Fruit fly (Drosophila melanogaster) whole organism, larva: ENCODE measurements around the gene Ipp.

ENCODE experiments used
- noc ChIP-seq: fragments of 200-800 bp; sonication (Bioruptor generic); optimal IDR thresholded peaks from 3 replicates; lab custom pipeline; 2019; ENCODE audit warnings: missing biosample characterization, mild to moderate bottlenecking, missing genetic modification characterization, moderate library complexity

Ipp gene

DNA sequence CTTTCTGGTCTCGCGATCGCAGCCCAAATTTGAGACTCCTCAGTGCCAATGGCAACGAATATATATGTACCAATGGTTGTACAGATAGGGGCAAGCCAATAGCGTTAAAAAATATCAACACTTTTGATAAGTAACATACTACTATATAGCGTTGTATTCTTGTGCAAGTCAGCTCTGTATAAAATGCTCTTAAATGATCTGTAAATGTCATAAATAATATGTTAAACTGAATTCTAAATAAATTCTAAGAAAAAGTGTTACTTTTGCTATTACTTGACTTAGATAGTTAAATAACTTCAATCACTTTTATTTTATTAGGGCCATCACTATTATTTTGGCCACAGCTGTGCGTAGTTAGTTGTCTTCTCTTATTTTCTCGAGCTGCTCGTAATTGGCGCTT is 24.0 kb upstream of the Ipp start:
- TF ChIP-seq noc (tag; lab: Kevin White, UChicago) = no peak

DNA sequence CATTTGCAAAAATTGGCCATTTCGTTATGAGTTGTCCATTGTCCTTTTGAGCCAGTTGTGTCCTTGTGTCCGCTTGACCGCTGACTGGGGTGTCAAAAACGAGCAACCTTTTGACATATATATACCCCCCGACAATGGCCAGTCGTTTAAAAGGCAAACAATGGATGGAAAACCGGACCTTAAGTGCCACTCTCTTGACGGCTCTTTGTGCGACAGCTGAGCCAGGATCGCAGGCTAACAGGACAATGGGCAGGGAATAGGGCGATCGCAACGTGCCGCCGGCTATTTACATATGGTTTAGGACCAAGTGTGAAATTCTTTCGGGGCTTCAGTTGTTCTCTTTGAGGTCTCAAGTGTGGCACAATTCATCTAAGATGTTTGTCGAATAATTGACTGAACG is 22.3 kb upstream of the Ipp start:
- TF ChIP-seq noc (tag; lab: Kevin White, UChicago) = no peak

DNA sequence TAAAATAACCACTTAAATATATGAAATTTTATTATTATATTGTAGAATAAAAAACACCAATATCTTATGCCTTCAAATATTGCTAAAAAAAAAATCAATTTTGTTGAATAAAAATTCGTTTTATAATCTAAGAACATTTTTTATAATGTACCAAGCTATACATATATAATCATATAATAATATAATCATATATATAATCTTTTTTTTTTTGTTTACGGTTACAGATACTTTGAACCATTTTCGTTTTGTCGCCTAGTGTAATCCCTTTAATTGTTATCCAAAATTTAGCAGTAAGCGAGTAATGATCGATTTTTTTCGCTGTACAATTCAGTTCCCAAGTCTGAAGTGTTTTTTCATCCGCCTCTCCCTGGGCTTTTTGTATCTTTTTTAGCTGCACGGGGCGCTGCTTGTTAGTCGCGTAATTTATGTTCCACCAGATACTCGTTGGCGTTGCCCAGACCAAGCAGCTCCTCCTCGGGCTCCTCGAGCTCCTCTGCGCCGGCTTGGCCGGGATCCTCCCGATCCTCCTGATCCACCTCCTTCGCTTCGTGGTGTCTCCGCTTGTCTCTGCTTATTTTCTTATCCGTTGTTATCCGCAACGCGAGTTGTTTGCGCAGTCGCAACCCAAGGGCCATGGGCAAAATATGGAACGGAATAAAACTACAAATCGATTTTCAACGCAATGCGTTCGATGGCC is 19.1 kb upstream of the Ipp start:
- no peak for TF ChIP-seq noc (tag; lab: Kevin White, UChicago)

DNA sequence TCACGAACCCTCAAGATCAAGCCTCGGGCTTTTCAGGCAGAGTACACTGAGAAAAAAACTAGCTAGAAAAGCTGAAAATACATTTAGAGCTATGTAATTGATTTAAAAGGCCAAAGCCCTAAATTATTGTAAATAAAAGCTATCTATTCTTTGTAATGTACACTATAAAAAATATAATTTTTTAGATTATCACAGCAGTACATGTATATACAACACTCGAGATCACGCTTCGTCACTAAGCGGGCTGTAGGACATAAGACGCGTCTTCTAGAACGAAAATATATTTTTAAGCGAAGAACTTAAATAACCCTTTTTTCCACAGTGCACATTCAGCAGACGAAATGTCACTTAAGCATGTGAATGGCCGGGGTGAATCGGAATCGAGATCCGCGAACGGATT is 17.2 kb upstream of the Ipp start:
- TF ChIP-seq noc (tag; lab: Kevin White, UChicago) = no peak

DNA sequence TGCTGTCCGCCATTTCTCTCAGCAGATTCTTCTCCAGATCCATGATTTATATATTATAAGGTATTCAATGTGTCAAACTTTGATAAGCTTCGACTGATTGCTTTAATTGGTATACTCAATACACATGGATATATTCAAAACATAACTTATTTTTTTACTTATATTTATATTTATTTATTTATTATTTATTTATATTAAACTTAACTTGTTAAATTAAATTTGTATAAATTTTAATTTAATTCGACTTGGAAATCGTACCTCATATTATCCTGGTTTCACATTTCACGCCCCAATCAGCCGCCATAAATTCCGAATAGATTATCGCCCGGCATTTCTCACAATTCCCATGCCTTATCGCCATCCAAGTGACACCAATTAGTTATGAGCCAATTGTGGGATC is 15.2 kb upstream of the Ipp start, which contains the start of gene Art9:
TSS of gene Art9 (minus strand) at position 101 of the 400 bp plus-strand sequence.
- no peak for TF ChIP-seq noc (tag; lab: Kevin White, UChicago)

DNA sequence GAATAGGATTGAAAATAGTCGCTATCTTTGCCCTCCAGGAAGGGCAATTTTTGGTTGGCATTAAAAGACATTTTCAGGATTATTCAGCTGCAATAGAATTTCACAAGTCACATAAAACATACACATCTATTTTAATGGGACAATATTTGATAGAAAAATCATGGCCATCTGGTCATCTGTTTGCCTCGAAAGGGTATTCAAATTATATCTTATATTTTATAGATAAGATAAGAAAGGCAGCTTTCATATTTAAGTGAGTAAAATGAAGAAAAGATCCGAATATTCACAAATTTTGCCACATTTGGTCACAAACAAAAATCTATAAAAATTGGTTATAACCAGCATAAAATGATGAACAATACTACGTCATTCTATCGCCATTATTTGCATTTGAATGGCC is 12.9 kb upstream of the Ipp start, which contains the start of gene Art6:
TSS of gene Art6 (minus strand) at position 101 of the 400 bp plus-strand sequence.
- TF ChIP-seq noc (tag; lab: Kevin White, UChicago) = no peak

DNA sequence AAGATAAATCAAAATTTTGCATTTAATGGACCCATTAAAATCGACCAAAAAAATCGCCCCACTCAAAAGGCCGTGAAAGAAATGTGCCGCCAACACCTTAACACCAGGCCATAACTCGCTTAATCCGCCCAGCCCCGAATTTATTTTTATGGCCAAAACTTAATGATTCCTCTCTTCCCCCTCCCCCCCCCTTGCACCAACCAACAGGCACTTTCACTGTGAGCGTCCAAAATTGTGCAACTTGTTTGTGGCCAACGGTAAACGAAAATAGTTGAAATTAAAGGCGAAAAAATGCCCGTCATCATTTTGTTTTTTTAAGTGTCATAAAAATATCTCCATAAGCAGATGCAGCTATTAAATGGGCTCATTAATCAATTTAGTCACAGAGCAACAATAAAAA is 12.5 kb upstream of the Ipp start:
- peak; percentile 0 for TF ChIP-seq noc (tag; lab: Kevin White, UChicago)

DNA sequence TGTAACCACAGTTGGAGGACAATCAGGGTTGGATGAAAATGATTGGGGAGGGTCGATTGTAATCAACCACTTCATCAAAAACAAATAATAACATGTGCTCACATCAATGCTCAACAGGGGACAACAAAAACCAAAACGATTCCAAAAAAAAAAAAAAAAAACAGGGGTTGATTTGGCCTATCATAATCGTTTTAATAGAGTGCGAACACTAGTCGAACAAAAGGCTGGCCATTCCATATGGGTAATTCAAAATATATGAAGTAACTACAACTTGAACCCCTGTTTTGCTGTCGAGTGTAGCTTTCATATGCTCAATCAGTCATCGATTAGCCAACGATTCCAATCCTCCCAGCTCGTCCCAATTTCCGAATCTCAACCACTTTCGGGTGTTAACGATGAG is 11.2 kb upstream of the Ipp start:
- TF ChIP-seq noc (tag; lab: Kevin White, UChicago) = no peak

DNA sequence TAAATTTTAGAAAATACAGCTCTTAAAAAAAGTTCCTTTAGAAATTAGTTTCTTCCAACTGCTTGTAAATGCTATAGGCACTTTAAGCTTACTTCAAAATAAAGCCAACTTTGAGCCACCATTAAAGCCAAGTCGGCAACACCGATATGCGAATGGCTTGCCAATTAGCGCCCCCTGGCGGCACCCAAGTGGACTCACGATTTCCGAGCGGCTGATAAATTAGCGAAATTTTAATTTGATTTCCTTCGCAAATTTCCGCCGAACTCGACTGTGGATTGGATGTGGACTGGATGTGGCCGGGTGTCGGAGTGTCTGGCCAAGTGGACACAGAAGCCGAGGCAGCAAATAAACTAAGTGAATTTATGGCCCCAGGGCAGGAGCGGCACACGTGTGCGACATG is 10.4 kb upstream of the Ipp start, which contains the start of gene CG31517:
TSS of gene CG31517 (plus strand) at position 184 of the 400 bp plus-strand sequence.
- no peak for TF ChIP-seq noc (tag; lab: Kevin White, UChicago)

DNA sequence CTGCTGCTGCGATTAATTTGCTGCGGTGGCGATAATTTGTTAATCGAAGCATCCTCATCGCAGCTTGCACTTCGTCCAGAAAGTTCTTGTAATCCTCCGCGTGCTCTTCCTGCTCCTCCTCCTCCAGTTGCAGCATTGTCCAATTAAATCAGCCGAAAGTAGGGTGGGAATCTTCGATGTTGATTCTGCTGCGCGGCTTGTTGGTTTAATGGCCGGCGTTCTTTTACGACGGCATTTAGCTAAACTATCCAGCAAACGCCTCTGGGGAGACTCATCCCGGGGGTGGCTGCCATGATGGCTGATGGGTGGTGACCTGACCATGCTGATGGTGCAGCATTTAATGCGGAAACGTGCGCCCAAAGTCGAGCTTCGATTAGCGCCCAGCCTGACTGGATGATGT is 9.0 kb upstream of the Ipp start:
- no peak for TF ChIP-seq noc (tag; lab: Kevin White, UChicago)

DNA sequence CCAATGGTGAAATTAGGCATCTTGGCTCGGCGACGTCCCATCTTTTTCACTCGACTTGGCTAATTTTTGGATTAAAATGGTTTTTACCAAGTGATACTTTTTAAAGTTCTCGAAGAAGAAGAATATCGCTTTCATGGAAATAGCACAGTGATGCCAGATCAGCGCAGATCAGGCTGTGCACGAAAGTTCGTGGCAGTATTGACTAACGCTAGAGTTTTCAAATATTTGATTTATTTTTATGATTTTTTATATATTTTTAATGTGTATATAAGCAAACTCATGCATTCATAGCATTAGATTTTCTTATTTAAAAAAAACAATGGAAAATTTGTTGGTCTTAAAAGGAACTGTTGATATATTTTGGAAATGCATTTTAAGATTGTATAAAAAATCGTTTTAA is 7.6 kb upstream of the Ipp start, which contains the start of gene CG9926:
TSS of gene CG9926 (minus strand) at position 101 of the 400 bp plus-strand sequence.
- no peak for TF ChIP-seq noc (tag; lab: Kevin White, UChicago)

DNA sequence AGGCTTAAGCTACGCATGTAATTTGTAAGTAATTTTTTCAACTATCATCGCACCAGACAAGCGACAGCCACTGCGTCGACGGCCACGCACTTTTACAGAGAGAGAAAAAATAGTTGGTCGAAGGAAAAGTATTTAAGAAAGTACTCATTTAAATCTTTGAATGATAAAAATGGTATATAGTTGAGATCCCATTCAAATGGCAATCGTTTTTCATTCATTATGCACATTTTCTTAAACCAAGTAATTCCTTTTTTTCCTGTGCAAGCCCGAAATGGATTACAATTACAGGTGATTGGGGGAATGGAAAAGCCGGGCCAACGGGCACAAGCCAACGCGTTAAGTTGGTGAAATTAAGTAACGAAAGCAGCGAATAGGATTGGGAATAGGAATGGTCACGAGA is 6.3 kb upstream of the Ipp start:
- no peak for TF ChIP-seq noc (tag; lab: Kevin White, UChicago)

DNA sequence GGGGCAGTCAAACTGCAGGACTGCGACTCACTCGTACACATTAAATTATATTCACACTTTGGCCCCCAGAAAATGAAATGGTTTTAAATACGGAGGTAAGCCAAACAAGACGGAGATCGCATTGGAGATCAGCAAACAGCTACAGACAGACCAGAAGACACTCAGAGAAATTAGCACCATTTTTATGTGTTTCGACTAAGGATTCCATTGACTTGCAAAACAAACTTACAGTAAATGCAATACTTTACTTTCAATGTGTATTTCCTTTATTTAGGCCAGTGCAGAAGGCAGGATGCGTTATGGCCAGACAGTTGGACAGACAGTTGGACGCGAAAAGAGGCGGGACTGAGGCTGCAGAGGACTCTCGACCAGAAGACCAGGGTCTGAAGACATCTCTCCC is 3.4 kb upstream of the Ipp start:
- TF ChIP-seq noc (tag; lab: Kevin White, UChicago) = no peak

DNA sequence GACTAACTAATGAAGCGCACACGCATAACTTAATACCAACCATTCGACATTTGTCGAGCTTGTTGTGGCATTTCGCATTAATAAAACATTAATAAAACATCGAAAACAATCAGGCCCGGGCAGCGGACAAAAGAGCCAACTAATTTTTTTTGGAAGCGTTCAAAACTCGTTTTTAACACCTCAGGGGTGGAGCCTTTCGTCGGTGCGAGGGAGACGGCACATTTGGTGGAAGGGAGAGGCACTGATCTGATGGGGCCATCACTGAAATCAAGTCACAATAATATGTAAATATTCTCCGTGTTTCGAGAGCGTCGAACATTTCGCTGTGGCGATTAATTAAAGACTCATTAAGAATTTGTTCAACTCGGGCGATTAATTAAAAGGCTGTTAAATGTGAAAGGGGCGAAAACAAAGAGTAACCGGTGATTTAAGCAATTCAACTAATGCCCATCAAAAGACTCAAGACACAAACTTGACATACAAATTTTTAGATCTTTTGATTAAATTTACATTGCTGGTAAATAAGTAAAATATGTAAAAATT is 1.7 kb upstream of the Ipp start:
- TF ChIP-seq noc (tag; lab: Kevin White, UChicago) = no peak

DNA sequence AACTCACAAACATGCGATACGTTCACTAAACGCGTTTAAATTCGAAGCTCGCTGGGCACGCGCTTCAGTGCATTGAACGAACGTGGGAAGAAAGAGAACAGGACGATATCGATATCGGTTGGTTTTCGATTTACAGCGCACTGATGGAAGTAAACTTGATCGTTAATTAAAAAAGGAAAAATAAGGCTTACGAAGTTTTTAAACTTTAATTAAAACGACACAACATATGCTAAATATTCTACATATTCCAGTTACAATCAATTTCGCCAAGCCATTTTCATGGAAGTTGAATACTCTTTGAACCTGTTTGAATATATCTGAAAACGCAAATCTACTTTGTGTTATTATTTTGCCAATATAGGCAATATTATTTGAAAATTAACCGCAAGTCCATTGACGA is 5.5 kb downstream of the Ipp start, which contains the start of gene Kots:
TSS of gene Kots (minus strand) at position 101 of the 400 bp plus-strand sequence.
- no peak for TF ChIP-seq noc (tag; lab: Kevin White, UChicago)

DNA sequence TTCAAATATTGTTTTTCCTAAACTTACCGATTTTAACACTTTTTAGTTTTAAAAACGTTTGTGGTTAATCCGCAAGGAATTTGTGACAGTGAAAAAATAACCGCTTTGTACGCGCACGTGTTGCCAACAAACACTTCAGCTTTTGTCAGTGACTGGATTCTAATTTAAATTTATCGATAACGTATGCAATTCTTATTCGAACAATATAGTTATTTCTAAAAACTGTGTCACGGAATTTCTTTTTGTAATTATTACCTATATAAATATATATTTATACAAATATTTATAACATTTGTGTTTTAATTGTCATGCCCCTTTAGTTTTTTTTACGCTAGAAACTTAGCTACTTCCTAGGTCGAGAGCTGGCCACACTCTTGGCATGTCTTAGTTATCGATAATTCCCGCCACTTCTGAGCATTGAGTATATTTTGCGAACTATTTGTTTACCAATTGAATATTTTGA is 6.0 kb downstream of the Ipp start, which contains the start of gene Orc2:
TSS of gene Orc2 (plus strand) at position 373 of the 463 bp plus-strand sequence.
- no peak for TF ChIP-seq noc (tag; lab: Kevin White, UChicago)
